Fruit fly (Drosophila melanogaster): ENCODE results near the gene emc.

emc gene

DNA sequence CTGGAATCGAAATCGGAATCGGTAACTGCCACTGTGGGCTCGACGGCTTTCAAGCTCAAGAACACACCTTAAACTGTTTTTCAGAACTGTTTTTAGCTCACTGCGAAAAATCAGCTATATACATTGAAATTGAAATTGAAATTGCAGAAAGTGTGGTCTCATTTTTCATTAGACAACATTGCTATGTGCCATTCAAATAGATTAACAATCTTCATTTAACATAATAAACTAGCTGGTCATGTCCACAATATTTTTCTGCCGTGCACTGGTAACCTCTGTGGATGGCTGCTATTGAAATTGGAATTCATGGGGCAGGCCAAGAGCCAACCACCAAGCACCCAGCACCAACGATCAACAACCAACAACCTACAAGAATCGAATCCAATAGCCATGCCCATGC lies 13.3 kb upstream of the emc start (continued):
- no peak for TF ChIP-seq CG3726 (GFP tag; IDR thresholded peaks at IDR 0.05)
- TF ChIP-seq CG12744 (GFP tag; optimal IDR thresholded peaks at IDR 0.05): no peak
- TF ChIP-seq Sox102F (GFP tag; optimal IDR thresholded peaks at IDR 0.05): no peak
- TF ChIP-seq hbn (GFP tag; IDR thresholded peaks at IDR 0.05; ENCODE audit: partially characterized antibody): no peak
- TF ChIP-seq CG11560 (tag; IDR thresholded peaks at IDR 0.05): no peak
- TF ChIP-seq grau (tag; optimal IDR thresholded peaks at IDR 0.05): peak; percentile 18

DNA sequence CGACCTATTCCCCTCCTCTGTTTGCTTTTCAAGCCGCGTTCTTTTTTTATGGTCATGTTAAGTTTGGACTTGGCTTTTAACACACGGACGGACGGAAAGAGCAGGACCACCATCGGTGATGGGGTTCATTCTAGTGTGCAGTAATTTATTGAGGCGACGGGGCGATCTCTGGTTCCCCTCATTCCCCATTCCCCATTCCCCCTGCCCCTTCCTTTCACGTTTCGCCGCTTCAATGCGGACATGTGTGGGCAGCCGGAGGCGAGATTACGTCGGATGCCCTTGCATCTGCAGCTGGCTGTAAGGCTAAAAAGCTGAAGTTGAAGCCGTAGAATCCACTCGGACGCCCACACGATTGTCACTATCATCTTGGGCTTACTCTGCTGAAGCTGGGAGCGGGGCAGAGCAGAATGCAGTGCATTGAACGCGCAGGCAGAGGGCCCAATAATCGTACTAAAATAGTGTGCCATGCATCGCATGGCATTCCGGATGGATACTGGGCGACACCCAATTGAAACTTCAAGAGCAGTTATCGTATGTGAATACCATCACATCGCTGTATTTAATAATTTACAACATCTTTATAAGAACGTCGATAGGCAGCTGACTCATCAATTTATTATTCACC lies 12.5 kb upstream of the emc start:
- TF ChIP-seq CG2199 (GFP tag; IDR thresholded peaks at IDR 0.05): peak; percentile 81; the same call in 1 of the 3 replicates
- TF ChIP-seq sqz (GFP tag; optimal IDR thresholded peaks at IDR 0.05): peak; percentile 9
- TF ChIP-seq gcm (GFP tag; optimal IDR thresholded peaks at IDR 0.05): no peak
- TF ChIP-seq ci (GFP tag; IDR thresholded peaks at IDR 0.05): peak; percentile 22; the same call in 1 of the 3 replicates
- TF ChIP-seq D19A (tag; optimal IDR thresholded peaks at IDR 0.05): no peak
- TF ChIP-seq kni (GFP tag; optimal IDR thresholded peaks at IDR 0.05): peak; percentile 61
- TF ChIP-seq wdn (GFP tag; IDR thresholded peaks at IDR 0.05): no peak
- peak; percentile 70; the same call in 2 of the 3 replicates for TF ChIP-seq sr (GFP tag; IDR thresholded peaks at IDR 0.05)
- 0 out of 2 replicates have a peak, but pooled peaks have one; percentile 8 for TF ChIP-seq CG17328 (GFP tag; IDR thresholded peaks at IDR 0.05)
- TF ChIP-seq crol (GFP tag; IDR thresholded peaks at IDR 0.05): peak; percentile 60; the same call in 1 of the 2 replicates
- peak; percentile 6 for TF ChIP-seq CG6254 (GFP tag; optimal IDR thresholded peaks at IDR 0.05)
- TF ChIP-seq CG6175 (GFP tag; IDR thresholded peaks at IDR 0.05): peak; percentile 17; the same call in 1 of the 3 replicates

DNA sequence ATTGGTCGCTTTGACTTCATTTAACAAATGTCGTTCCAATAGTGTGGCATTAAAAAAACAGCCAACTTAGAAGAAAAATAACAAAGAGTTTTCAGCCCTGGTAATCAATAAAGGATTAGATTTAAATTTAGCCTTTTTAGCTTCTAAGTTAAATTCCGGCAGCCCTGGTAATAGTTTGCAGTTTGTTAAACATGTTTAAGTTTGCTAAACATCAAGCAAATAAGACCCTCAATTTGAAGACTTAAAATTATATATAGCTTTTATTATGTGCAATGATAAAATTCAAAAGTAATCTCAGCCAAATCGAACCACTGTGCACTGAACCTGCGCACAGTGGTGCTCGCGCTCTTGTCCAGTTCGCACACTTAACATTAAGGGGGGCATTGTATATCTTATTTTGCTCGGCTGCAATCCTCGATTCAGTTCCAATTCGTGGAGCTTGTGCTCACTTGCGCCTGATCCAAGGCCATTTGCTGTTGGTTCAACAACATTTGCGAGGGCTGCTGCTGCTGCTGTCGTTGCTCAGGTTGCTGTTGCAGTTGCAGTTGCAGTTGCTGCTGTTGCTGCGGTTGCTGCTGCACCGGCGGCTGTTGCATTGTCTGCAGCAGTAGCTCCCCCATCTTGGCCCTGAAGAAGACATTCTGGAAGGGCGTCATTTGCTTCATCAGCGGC lies 11.6 kb upstream of the emc start:
- TF ChIP-seq sens (GFP tag) (no peak), hth (optimal IDR thresholded peaks at IDR 0.05) (no peak), otp (GFP tag; IDR thresholded peaks at IDR 0.05) (no peak), knrl (GFP tag; IDR thresholded peaks at IDR 0.05; ENCODE audit: partially characterized antibody) (no peak), CG30020 (tag; optimal IDR thresholded peaks at IDR 0.05) (no peak), CG10979 (tag; optimal IDR thresholded peaks at IDR 0.05) (no peak), CG8290 (GFP tag; optimal IDR thresholded peaks at IDR 0.05) (no peak), CG8290 (tag; optimal IDR thresholded peaks at IDR 0.05) (no peak), Dbx (GFP tag; IDR thresholded peaks at IDR 0.05) (no peak), CG34422 (GFP tag; IDR thresholded peaks at IDR 0.05) (no peak), tna (GFP tag; IDR thresholded peaks at IDR 0.05; ENCODE audit: partially characterized antibody) (no peak), CG2712 (tag; optimal IDR thresholded peaks at IDR 0.05) (no peak), NfI (GFP tag; optimal IDR thresholded peaks at IDR 0.05) (no peak), twi (tag; optimal IDR thresholded peaks at IDR 0.05) (no peak), CG17328 (GFP tag; IDR thresholded peaks at IDR 0.05) (no peak), HmgD (GFP tag; optimal IDR thresholded peaks at IDR 0.05) (no peak)

DNA sequence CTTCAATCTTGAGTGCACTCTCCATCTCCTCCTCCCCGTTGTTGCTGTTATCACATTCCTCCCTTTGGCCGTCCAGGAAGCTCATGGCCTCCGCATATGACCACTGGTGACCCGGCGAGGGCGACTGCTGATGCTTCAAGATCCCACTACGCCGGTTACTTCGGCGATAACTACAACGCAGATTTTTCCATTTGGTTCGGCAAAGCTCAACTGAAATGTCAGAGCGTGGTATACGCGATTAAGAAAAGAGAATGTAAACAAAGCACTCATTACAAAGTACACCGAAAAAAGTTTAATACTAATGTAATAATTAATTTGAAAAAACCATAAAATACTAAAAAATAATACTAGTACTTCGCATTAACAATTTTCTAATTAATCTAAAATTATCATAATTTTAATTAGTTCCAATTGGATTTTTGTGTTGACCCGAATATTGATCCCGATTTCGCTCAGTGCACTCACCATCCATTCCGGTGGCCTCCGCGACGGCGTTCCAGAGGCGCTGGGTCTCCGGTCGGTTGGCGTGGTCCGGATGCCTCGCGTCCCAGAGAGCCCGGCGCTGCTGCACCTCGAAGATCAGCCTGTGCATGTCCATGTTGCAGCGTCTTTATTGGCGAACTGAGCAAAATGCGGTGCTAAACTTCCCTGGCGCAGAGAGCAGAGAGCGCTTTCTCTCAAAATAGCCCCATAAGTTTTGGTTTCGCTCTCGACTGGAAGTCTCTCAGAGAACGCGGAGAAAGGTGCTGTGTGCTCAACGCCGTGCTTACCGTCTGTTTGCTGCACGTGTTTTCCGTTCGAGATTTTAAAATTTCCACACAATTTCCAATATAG lies 10.5 kb upstream of the emc start:
- TF ChIP-seq pros (GFP tag; optimal IDR thresholded peaks at IDR 0.05) (no peak), Rfx (GFP tag; IDR thresholded peaks at IDR 0.05) (peak; percentile 84), fd102C (GFP tag; optimal IDR thresholded peaks at IDR 0.05) (no peak), row (GFP tag; IDR thresholded peaks at IDR 0.05) (peak; percentile 93), sna (GFP tag; IDR thresholded peaks at IDR 0.05; ENCODE audit: partially characterized antibody) (no peak), CG17802 (tag; optimal IDR thresholded peaks at IDR 0.05) (peak; percentile 61), CHES-1-like (GFP tag; optimal IDR thresholded peaks at IDR 0.05) (peak; percentile 40), pum (GFP tag; optimal IDR thresholded peaks at IDR 0.05) (peak; percentile 65), cato (GFP tag; optimal IDR thresholded peaks at IDR 0.05; ENCODE audit: borderline replicate concordance) (peak; percentile 86), fru (optimal IDR thresholded peaks at IDR 0.05) (no peak), Nf-YB (GFP tag; optimal IDR thresholded peaks at IDR 0.05) (peak; percentile 79), Camta (GFP tag; optimal IDR thresholded peaks at IDR 0.05) (peak; percentile 60), Vsx1 (GFP tag; optimal IDR thresholded peaks at IDR 0.05) (peak; percentile 83)
